Worm (Caenorhabditis elegans) whole organism, mixed stage, embryonic: Measurements from ENCODE around the gene T26H5.10.

Experiments used
- bed-3 ChIP-seq: fragments of 200-800 bp; sonication (Bioruptor generic); optimal IDR thresholded peaks from 3 replicates; lab custom pipeline; 2018; ENCODE audit warnings: mild to moderate bottlenecking, missing genetic modification characterization, moderate library complexity, missing compliant biosample characterization
- blmp-1 ChIP-seq: fragments of 150-350 bp; optimal IDR thresholded peaks from 2 replicates; lab custom pipeline; 2014; ENCODE audit warnings: missing biosample characterization, missing genetic modification characterization
- elt-3 ChIP-seq: fragments of 150-350 bp; optimal IDR thresholded peaks from 2 replicates; lab custom pipeline; 2014; ENCODE audit warnings: missing biosample characterization, missing genetic modification characterization
- lin-13 ChIP-seq: fragments of 150-350 bp; optimal IDR thresholded peaks from 2 replicates; lab custom pipeline; 2014; ENCODE audit warnings: missing biosample characterization, missing genetic modification characterization
- nhr-12 ChIP-seq: fragments of 150-350 bp; optimal IDR thresholded peaks from 2 replicates; lab custom pipeline; 2014; ENCODE audit warnings: missing biosample characterization, missing genetic modification characterization
- nhr-2 ChIP-seq: fragments of 150-350 bp; optimal IDR thresholded peaks from 2 replicates; lab custom pipeline; 2014; ENCODE audit warnings: missing biosample characterization, missing genetic modification characterization
- nhr-237 ChIP-seq: fragments of 150-350 bp; optimal IDR thresholded peaks from 2 replicates; lab custom pipeline; 2014; ENCODE audit warnings: missing biosample characterization, missing genetic modification characterization
- nhr-76 ChIP-seq: sonication (generic microtip); optimal IDR thresholded peaks from 2 replicates; lab custom pipeline; 2017; ENCODE audit warnings: missing biosample characterization, missing genetic modification characterization
- sem-2 ChIP-seq: fragments of 200-800 bp; sonication (Bioruptor generic); optimal IDR thresholded peaks from 2 replicates; lab custom pipeline; 2018; ENCODE audit warnings: mild to moderate bottlenecking, missing genetic modification characterization, missing compliant biosample characterization
- unc-39 ChIP-seq: fragments of 150-350 bp; optimal IDR thresholded peaks from 2 replicates; lab custom pipeline; 2014; ENCODE audit warnings: missing biosample characterization, missing genetic modification characterization
- unc-62 ChIP-seq: fragments of 150-350 bp; optimal IDR thresholded peaks from 2 replicates; lab custom pipeline; 2014; ENCODE audit warnings: missing biosample characterization, missing genetic modification reagents, missing genetic modification characterization

DNA sequence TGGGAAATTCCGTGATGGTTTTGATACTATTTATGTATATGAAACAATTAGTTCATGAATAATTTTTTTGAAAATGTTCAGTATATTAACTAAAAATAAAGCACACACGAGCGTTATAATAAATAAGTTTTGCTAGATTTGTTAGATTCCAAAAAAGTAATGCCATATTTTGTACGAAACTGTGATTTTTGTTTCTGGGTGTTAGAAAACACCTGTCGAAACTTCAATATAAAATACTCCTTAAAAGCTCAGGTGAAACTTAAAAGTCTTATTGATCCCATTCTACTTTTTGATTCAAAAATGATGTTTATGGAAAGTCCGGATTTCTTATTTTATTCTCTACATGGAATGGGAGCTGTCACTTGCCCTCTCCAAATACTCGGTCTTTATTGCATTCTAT is 27.7 kb downstream of the T26H5.10 start, which contains the start of gene srh-265:
- TF ChIP-seq blmp-1 (tag; lab: Kevin White, UChicago) (no peak), unc-62 (no peak), nhr-76 (tag; lab: Kevin White, UChicago) (no peak), elt-3 (tag; lab: Kevin White, UChicago) (no peak), lin-13 (tag; lab: Kevin White, UChicago) (no peak), bed-3 (no peak), unc-39 (tag; lab: Kevin White, UChicago) (no peak), nhr-2 (no peak), nhr-237 (tag; lab: Kevin White, UChicago) (no peak), nhr-12 (no peak), sem-2 (GFP tag; lab: Kevin White, UChicago) (no peak)
